Fruit fly (Drosophila melanogaster): ENCODE measurements around the gene CG4768.
A peak's percentile ranks its signal among the peaks of the same experiment; 100 is the strongest.

Gene CG4768

dm6 chrX:16772882-16773827 is 18.8 kb upstream of the CG4768 start (continued):
- TF ChIP-seq disco-r (GFP tag; optimal IDR thresholded peaks at IDR 0.05) (no peak), bsh (GFP tag; optimal IDR thresholded peaks at IDR 0.05) (peak in 1 of 2 experiments; percentile 57), Rx (GFP tag; IDR thresholded peaks at IDR 0.05) (peak; percentile 70), lab (GFP tag; optimal IDR thresholded peaks at IDR 0.05) (peak; percentile 46), E2f2 (GFP tag; IDR thresholded peaks at IDR 0.05) (peak; percentile 41; the same call in 1 of the 2 replicates), CG6272 (GFP tag; IDR thresholded peaks at IDR 0.05) (0 out of 2 replicates have a peak, but pooled peaks have one; percentile 42), CG31388 (GFP tag; optimal IDR thresholded peaks at IDR 0.05) (no peak), C15 (GFP tag; IDR thresholded peaks at IDR 0.05) (no peak), psq (GFP tag; optimal IDR thresholded peaks at IDR 0.05) (no peak), Aef1 (GFP tag; IDR thresholded peaks at IDR 0.05) (peak; percentile 35; the same call in 2 of the 3 replicates), Pdp1 (GFP tag; optimal IDR thresholded peaks at IDR 0.05) (peak; percentile 60 to 66), CG4328 (GFP tag; optimal IDR thresholded peaks at IDR 0.05) (no peak), CG10654 (GFP tag; optimal IDR thresholded peaks at IDR 0.05) (peak; percentile 34), CG17186 (GFP tag; optimal IDR thresholded peaks at IDR 0.05) (no peak), CG9932 (GFP tag; IDR thresholded peaks at IDR 0.05) (no peak), crc (GFP tag; optimal IDR thresholded peaks at IDR 0.05) (no peak), chif (GFP tag; optimal IDR thresholded peaks at IDR 0.05) (peak; percentile 30 to 55), CoRest (tag; optimal IDR thresholded peaks at IDR 0.05) (no peak), Poxn (GFP tag; IDR thresholded peaks at IDR 0.05) (no peak), CG13775 (GFP tag; optimal IDR thresholded peaks at IDR 0.05) (peak; percentile 35), CG17802 (tag; optimal IDR thresholded peaks at IDR 0.05) (peak; percentile 30), CG11093 (GFP tag; IDR thresholded peaks at IDR 0.05) (peak; percentile 77), cwo (GFP tag; optimal IDR thresholded peaks at IDR 0.05) (no peak), eve (GFP tag; optimal IDR thresholded peaks at IDR 0.05) (peak; percentile 1 to 62), CG12391 (tag; optimal IDR thresholded peaks at IDR 0.05) (peak; percentile 34), fd64A (GFP tag; optimal IDR thresholded peaks at IDR 0.05) (no peak), CG15011 (GFP tag; optimal IDR thresholded peaks at IDR 0.05) (no peak), CG11695 (GFP tag; IDR thresholded peaks at IDR 0.05) (peak; percentile 65; the same call in 1 of the 3 replicates), Hey (tag; optimal IDR thresholded peaks at IDR 0.05) (no peak), Dip2 (GFP tag; IDR thresholded peaks at IDR 0.05) (no peak), CG8281 (tag; optimal IDR thresholded peaks at IDR 0.05) (no peak), vvl (GFP tag; IDR thresholded peaks at IDR 0.05) (peak; percentile 82), al (GFP tag; IDR thresholded peaks at IDR 0.05) (no peak), Fer2 (tag; optimal IDR thresholded peaks at IDR 0.05) (no peak), Sin3A (optimal IDR thresholded peaks at IDR 0.05) (no peak), trem (tag; optimal IDR thresholded peaks at IDR 0.05) (peak; percentile 9), az2 (GFP tag; optimal IDR thresholded peaks at IDR 0.05) (peak; percentile 55), mam (GFP tag; optimal IDR thresholded peaks at IDR 0.05) (peak; percentile 61), CG18476 (GFP tag; optimal IDR thresholded peaks at IDR 0.05) (peak; percentile 11), Stat92E (GFP tag; optimal IDR thresholded peaks at IDR 0.05) (no peak), Eip74EF (GFP tag; optimal IDR thresholded peaks at IDR 0.05) (peak in 1 of 2 experiments; percentile 40), CG12155 (GFP tag; optimal IDR thresholded peaks at IDR 0.05) (peak; percentile 36), CG6175 (GFP tag; IDR thresholded peaks at IDR 0.05) (no peak), twi (tag; optimal IDR thresholded peaks at IDR 0.05) (no peak), Jarid2 (GFP tag; optimal IDR thresholded peaks at IDR 0.05) (peak; percentile 16), Ets97D (GFP tag; optimal IDR thresholded peaks at IDR 0.05) (peak; percentile 10), CG5245 (GFP tag; optimal IDR thresholded peaks at IDR 0.05) (peak; percentile 58), HLH3B (GFP tag; IDR thresholded peaks at IDR 0.05) (peak; percentile 56)

Measured in whole organism, embryonic.